Fruit fly (Drosophila melanogaster): ENCODE results near the gene Gapvd1.

Gene Gapvd1

dm6 chrX:11350505-11351327 lies 25.5 kb downstream of the Gapvd1 start, which contains the start of gene CG1737 (continued):
- TF ChIP-seq bcd (GFP tag; optimal IDR thresholded peaks at IDR 0.05) (peak; percentile 11), CG6689 (GFP tag; IDR thresholded peaks at IDR 0.05) (0 out of 2 replicates have a peak, but pooled peaks have one; percentile 9), YL-1 (GFP tag; optimal IDR thresholded peaks at IDR 0.05) (peak; percentile 71), D19A (tag; optimal IDR thresholded peaks at IDR 0.05) (no peak), HmgZ (tag; optimal IDR thresholded peaks at IDR 0.05) (peak; percentile 11), CrebB (tag; optimal IDR thresholded peaks at IDR 0.05) (peak; percentile 27), NK7.1 (GFP tag; optimal IDR thresholded peaks at IDR 0.05) (no peak), scrt (GFP tag; optimal IDR thresholded peaks at IDR 0.05) (peak; percentile 7), oc (tag; optimal IDR thresholded peaks at IDR 0.05) (no peak), CG17829 (tag; optimal IDR thresholded peaks at IDR 0.05) (no peak), Mad (GFP tag; optimal IDR thresholded peaks at IDR 0.05) (no peak), CkIIα-i1 (GFP tag; IDR thresholded peaks at IDR 0.05) (no peak), ems (GFP tag; optimal IDR thresholded peaks at IDR 0.05) (no peak), CG1832 (GFP tag; optimal IDR thresholded peaks at IDR 0.05) (peak; percentile 45), CG2889 (GFP tag; IDR thresholded peaks at IDR 0.05) (no peak), CG6854 (GFP tag; optimal IDR thresholded peaks at IDR 0.05) (no peak), CG4404 (GFP tag; IDR thresholded peaks at IDR 0.05) (no peak), CG9932 (GFP tag; IDR thresholded peaks at IDR 0.05) (peak; percentile 68), twi (tag; optimal IDR thresholded peaks at IDR 0.05) (no peak), sna (GFP tag; IDR thresholded peaks at IDR 0.05; ENCODE audit: partially characterized antibody) (0 out of 2 replicates have a peak, but pooled peaks have one; percentile 26), sc (optimal IDR thresholded peaks at IDR 0.05) (no peak), sc (GFP tag; optimal IDR thresholded peaks at IDR 0.05) (no peak), Ets65A (GFP tag) (peak; percentile 1), CG10979 (tag; optimal IDR thresholded peaks at IDR 0.05) (no peak), CG17385 (GFP tag; optimal IDR thresholded peaks at IDR 0.05) (peak; percentile 15), Rfx (GFP tag; IDR thresholded peaks at IDR 0.05) (peak; percentile 38; the same call in 1 of the 2 replicates), usp (GFP tag; optimal IDR thresholded peaks at IDR 0.05) (no peak), ERR (GFP tag; optimal IDR thresholded peaks at IDR 0.05) (no peak), bowl (GFP tag; IDR thresholded peaks at IDR 0.05) (no peak), lbe (GFP tag; optimal IDR thresholded peaks at IDR 0.05) (no peak), unpg (GFP tag; optimal IDR thresholded peaks at IDR 0.05) (no peak), pum (GFP tag; optimal IDR thresholded peaks at IDR 0.05) (no peak), luna (GFP tag; optimal IDR thresholded peaks at IDR 0.05) (no peak), TFAM (GFP tag; optimal IDR thresholded peaks at IDR 0.05) (no peak), CG6254 (GFP tag; optimal IDR thresholded peaks at IDR 0.05) (no peak), CG42726 (GFP tag; IDR thresholded peaks at IDR 0.05; ENCODE audit: partially characterized antibody) (no peak), CG18619 (GFP tag; optimal IDR thresholded peaks at IDR 0.05) (peak; percentile 3), CG7786 (GFP tag; optimal IDR thresholded peaks at IDR 0.05) (peak; percentile 37), mam (GFP tag; optimal IDR thresholded peaks at IDR 0.05) (peak; percentile 8), CG4282 (GFP tag; optimal IDR thresholded peaks at IDR 0.05) (no peak), lilli (GFP tag; optimal IDR thresholded peaks at IDR 0.05) (no peak), CG33213 (GFP tag; optimal IDR thresholded peaks at IDR 0.05) (no peak), tll (GFP tag; optimal IDR thresholded peaks at IDR 0.05) (no peak), Hr51 (GFP tag; optimal IDR thresholded peaks at IDR 0.05) (no peak), Usf (GFP tag; optimal IDR thresholded peaks at IDR 0.05) (no peak), B-H1 (GFP tag; IDR thresholded peaks at IDR 0.05) (no peak), NfI (GFP tag; optimal IDR thresholded peaks at IDR 0.05) (peak; percentile 17), jumu (GFP tag; optimal IDR thresholded peaks at IDR 0.05) (no peak), zfh1 (GFP tag; IDR thresholded peaks at IDR 0.05) (no peak), slp2 (GFP tag; optimal IDR thresholded peaks at IDR 0.05) (no peak)

Measured in whole organism, embryonic.